Fruit fly (Drosophila melanogaster): ENCODE data around the gene Nup205.

Nup205 gene

DNA sequence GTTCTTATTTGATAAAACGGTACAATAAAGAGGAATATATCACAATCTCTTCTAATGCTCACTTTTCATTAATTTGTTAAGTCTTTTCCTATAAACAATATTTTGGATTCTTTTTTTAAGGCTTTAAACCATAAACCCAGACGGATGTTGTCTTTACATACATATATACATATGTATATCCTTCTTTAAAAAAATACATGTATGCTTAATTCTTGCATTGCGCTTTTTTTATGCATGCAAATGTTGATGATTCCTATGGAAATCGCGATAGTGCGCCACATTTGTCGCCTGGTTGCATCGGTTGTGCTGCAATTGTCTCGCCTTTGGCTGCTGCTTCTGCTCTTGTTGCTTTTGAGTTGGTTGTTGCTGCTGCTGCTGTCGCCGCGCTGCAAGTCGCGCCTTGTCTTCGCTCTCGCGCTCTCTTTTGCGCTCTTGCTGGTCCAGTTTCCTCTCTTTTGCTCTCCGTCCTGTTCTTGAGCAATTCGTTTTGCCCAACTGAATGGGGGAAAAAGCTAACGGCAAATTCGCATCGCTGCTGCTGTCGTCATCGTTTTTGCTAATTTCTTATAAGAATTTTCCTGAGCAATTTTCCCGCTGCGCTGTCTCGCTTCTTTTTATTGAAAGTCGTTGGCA is 24.9 kb downstream of the Nup205 start:
- peak; percentile 72 for TF ChIP-seq CG16779 (tag; optimal IDR thresholded peaks at IDR 0.05)
- peak; percentile 84 for TF ChIP-seq topi (GFP tag; optimal IDR thresholded peaks at IDR 0.05)
- TF ChIP-seq CG32006 (GFP tag; optimal IDR thresholded peaks at IDR 0.05): peak; percentile 89
- TF ChIP-seq salr (GFP tag; optimal IDR thresholded peaks at IDR 0.05): peak; percentile 57 to 87
- peak; percentile 79 for TF ChIP-seq Smox (GFP tag; optimal IDR thresholded peaks at IDR 0.05)
- peak; percentile 86 for TF ChIP-seq CG6808 (GFP tag; optimal IDR thresholded peaks at IDR 0.05)
- TF ChIP-seq CG8319 (GFP tag; optimal IDR thresholded peaks at IDR 0.05): peak; percentile 80
- TF ChIP-seq CG31627 (GFP tag; optimal IDR thresholded peaks at IDR 0.05): peak; percentile 70
- TF ChIP-seq CG9139 (GFP tag; optimal IDR thresholded peaks at IDR 0.05): peak; percentile 71
- peak; percentile 85 for TF ChIP-seq CG34406 (GFP tag; optimal IDR thresholded peaks at IDR 0.05)
- TF ChIP-seq fd85E (GFP tag; optimal IDR thresholded peaks at IDR 0.05): peak; percentile 5
- TF ChIP-seq fkh (GFP tag; optimal IDR thresholded peaks at IDR 0.05): no peak
- TF ChIP-seq cyc (GFP tag; optimal IDR thresholded peaks at IDR 0.05): peak; percentile 74
- TF ChIP-seq spab (GFP tag; optimal IDR thresholded peaks at IDR 0.05): peak; percentile 80
- peak; percentile 83 to 89 for TF ChIP-seq ss (GFP tag; optimal IDR thresholded peaks at IDR 0.05)
- peak; percentile 78 for TF ChIP-seq Lpt (GFP tag; optimal IDR thresholded peaks at IDR 0.05)
- TF ChIP-seq CG11902 (GFP tag; optimal IDR thresholded peaks at IDR 0.05): peak; percentile 59
- TF ChIP-seq Met (GFP tag; optimal IDR thresholded peaks at IDR 0.05): peak; percentile 84
- TF ChIP-seq eg (GFP tag; IDR thresholded peaks at IDR 0.05): peak; percentile 63; the same call in 2 of the 3 replicates
- TF ChIP-seq Blimp-1 (GFP tag; optimal IDR thresholded peaks at IDR 0.05): peak; percentile 60
- TF ChIP-seq Eip78C (GFP tag): peak; percentile 97
- peak; percentile 85 for TF ChIP-seq CG10631 (GFP tag; optimal IDR thresholded peaks at IDR 0.05)
- TF ChIP-seq CG8119 (GFP tag; IDR thresholded peaks at IDR 0.05): peak; percentile 79
- TF ChIP-seq CG6163 (GFP tag; IDR thresholded peaks at IDR 0.05): peak; percentile 42; the same call in 2 of the 3 replicates
- TF ChIP-seq CG15336 (GFP tag; IDR thresholded peaks at IDR 0.05): peak; percentile 69
- peak; percentile 87 for TF ChIP-seq OdsH (GFP tag; optimal IDR thresholded peaks at IDR 0.05)
- TF ChIP-seq Sox14 (GFP tag; optimal IDR thresholded peaks at IDR 0.05): peak; percentile 83
- peak; percentile 61 for TF ChIP-seq vri (GFP tag; optimal IDR thresholded peaks at IDR 0.05)
- peak; percentile 90 for TF ChIP-seq acj6 (GFP tag; optimal IDR thresholded peaks at IDR 0.05)
- peak; percentile 88 for TF ChIP-seq pdm3 (GFP tag; optimal IDR thresholded peaks at IDR 0.05)
- TF ChIP-seq Hr4 (GFP tag; optimal IDR thresholded peaks at IDR 0.05): peak; percentile 81
- TF ChIP-seq Hr39 (GFP tag; optimal IDR thresholded peaks at IDR 0.05): peak; percentile 70
- TF ChIP-seq svp (GFP tag): peak; percentile 88
- TF ChIP-seq CG11762 (GFP tag; optimal IDR thresholded peaks at IDR 0.05; ENCODE audit: insufficient read depth): peak; percentile 81
- peak; percentile 86 for TF ChIP-seq CG8632 (GFP tag; optimal IDR thresholded peaks at IDR 0.05)
- TF ChIP-seq CG10669 (GFP tag; optimal IDR thresholded peaks at IDR 0.05): peak; percentile 82
- peak; percentile 59 for TF ChIP-seq Ets21C (GFP tag; optimal IDR thresholded peaks at IDR 0.05)
- TF ChIP-seq net (GFP tag; optimal IDR thresholded peaks at IDR 0.05): peak; percentile 86
- peak; percentile 82 for TF ChIP-seq CG6276 (GFP tag; optimal IDR thresholded peaks at IDR 0.05)
- TF ChIP-seq CG3919 (GFP tag; optimal IDR thresholded peaks at IDR 0.05): peak; percentile 87
- peak; percentile 76 for TF ChIP-seq Ets96B (tag; optimal IDR thresholded peaks at IDR 0.05)
- TF ChIP-seq CG6792 (GFP tag; optimal IDR thresholded peaks at IDR 0.05): peak; percentile 84
- TF ChIP-seq dsx (GFP tag; optimal IDR thresholded peaks at IDR 0.05; ENCODE audit: poor library complexity, severe bottlenecking): peak; percentile 71
- peak; percentile 80 for TF ChIP-seq Sox102F (GFP tag; optimal IDR thresholded peaks at IDR 0.05)
- TF ChIP-seq CG4318 (GFP tag; optimal IDR thresholded peaks at IDR 0.05): peak; percentile 81
- TF ChIP-seq Gug (GFP tag; IDR thresholded peaks at IDR 0.05): peak; percentile 66
- TF ChIP-seq CG7368 (GFP tag; optimal IDR thresholded peaks at IDR 0.05): peak; percentile 71
- TF ChIP-seq Eip75B (GFP tag; optimal IDR thresholded peaks at IDR 0.05): peak; percentile 87
- TF ChIP-seq CG3032 (tag; optimal IDR thresholded peaks at IDR 0.05): peak; percentile 83
- peak; percentile 52; the same call in 1 of the 2 replicates for TF ChIP-seq CG11294 (GFP tag; IDR thresholded peaks at IDR 0.05)
- TF ChIP-seq fd59A (GFP tag; optimal IDR thresholded peaks at IDR 0.05): peak; percentile 79

All from whole organism, prepupa.